Fruit fly (Drosophila melanogaster) whole organism, prepupa: ENCODE measurements around the gene sick.

ENCODE experiments used
- CG10631 ChIP-seq: fragments of 200-800 bp; sonication (Bioruptor generic); optimal IDR thresholded peaks from 2 replicates; lab custom pipeline; 2016; ENCODE audit warnings: missing biosample characterization, missing genetic modification characterization
- CG10669 ChIP-seq: fragments of 200-800 bp; sonication (Bioruptor generic); optimal IDR thresholded peaks from 3 replicates; lab custom pipeline; 2018; ENCODE audit warnings: missing biosample characterization, mild to moderate bottlenecking, missing genetic modification characterization, moderate library complexity
- CG1621 ChIP-seq: fragments of 200-800 bp; sonication (Bioruptor generic); optimal IDR thresholded peaks from 3 replicates; lab custom pipeline; 2018; ENCODE audit warnings: missing biosample characterization, mild to moderate bottlenecking, missing genetic modification characterization
- CG16779 ChIP-seq: fragments of 200-800 bp; sonication (Bioruptor generic); optimal IDR thresholded peaks from 3 replicates; lab custom pipeline; 2017; ENCODE audit warnings: missing biosample characterization, mild to moderate bottlenecking, missing genetic modification characterization
- CG3032 ChIP-seq: fragments of 200-800 bp; optimal IDR thresholded peaks from 2 replicates; lab custom pipeline; 2019; ENCODE audit warnings: missing biosample characterization, mild to moderate bottlenecking, missing genetic modification characterization, moderate library complexity
- CG31627 ChIP-seq: fragments of 200-800 bp; sonication (Bioruptor generic); optimal IDR thresholded peaks from 3 replicates; lab custom pipeline; 2016; ENCODE audit warnings: missing biosample characterization, missing genetic modification characterization
- CG32006 ChIP-seq: fragments of 200-800 bp; sonication (Bioruptor generic); optimal IDR thresholded peaks from 3 replicates; lab custom pipeline; 2017; ENCODE audit warnings: missing biosample characterization, mild to moderate bottlenecking, missing genetic modification characterization
- CG34406 ChIP-seq: fragments of 200-800 bp; sonication (Bioruptor generic); optimal IDR thresholded peaks from 3 replicates; lab custom pipeline; 2016; ENCODE audit warnings: missing biosample characterization, missing genetic modification characterization
- CG3919 ChIP-seq: fragments of 200-800 bp; sonication (Bioruptor generic); optimal IDR thresholded peaks from 3 replicates; lab custom pipeline; 2016; ENCODE audit warnings: missing biosample characterization, missing genetic modification characterization
- CG6163 ChIP-seq: fragments of 200-800 bp; sonication (Bioruptor generic); IDR thresholded peaks from 3 replicates; pipeline ENCODE4 v1.3.6; 2022; ENCODE audit warnings: missing biosample characterization, missing genetic modification characterization
- CG6792 ChIP-seq: fragments of 200-800 bp; sonication (Bioruptor generic); optimal IDR thresholded peaks from 3 replicates; lab custom pipeline; 2016; ENCODE audit warnings: missing biosample characterization, missing genetic modification characterization
- CG6808 ChIP-seq: fragments of 200-800 bp; sonication (Bioruptor generic); optimal IDR thresholded peaks from 3 replicates; lab custom pipeline; 2017; ENCODE audit warnings: missing biosample characterization, missing genetic modification characterization, mild to moderate bottlenecking, moderate library complexity, missing genetic modification reagents
- CG6854 ChIP-seq: fragments of 200-800 bp; sonication (Bioruptor generic); optimal IDR thresholded peaks from 2 replicates; lab custom pipeline; 2017; ENCODE audit warnings: missing biosample characterization, mild to moderate bottlenecking, missing genetic modification characterization
- CG8119 ChIP-seq: fragments of 200-800 bp; sonication (Bioruptor generic); IDR thresholded peaks from 3 replicates; pipeline ENCODE4 v1.3.6; 2022; ENCODE audit warnings: missing biosample characterization, missing genetic modification characterization
- CG8319 ChIP-seq: fragments of 200-800 bp; sonication (Bioruptor generic); optimal IDR thresholded peaks from 3 replicates; lab custom pipeline; 2016; ENCODE audit warnings: missing biosample characterization, missing genetic modification characterization
- CG8632 ChIP-seq: fragments of 200-800 bp; sonication (Bioruptor generic); optimal IDR thresholded peaks from 3 replicates; lab custom pipeline; 2016; ENCODE audit warnings: missing biosample characterization, missing genetic modification characterization
- CG9139 ChIP-seq: fragments of 200-800 bp; sonication (Bioruptor generic); optimal IDR thresholded peaks from 3 replicates; lab custom pipeline; 2017; ENCODE audit warnings: missing biosample characterization, mild to moderate bottlenecking, missing genetic modification characterization
- Eip75B ChIP-seq: fragments of 200-800 bp; sonication (Bioruptor generic); optimal IDR thresholded peaks from 3 replicates; lab custom pipeline; 2016; ENCODE audit warnings: missing biosample characterization, missing genetic modification characterization
- Eip78C ChIP-seq: fragments of 200-800 bp; sonication (Bioruptor generic); peaks from one replicate; lab custom pipeline; 2016; ENCODE audit warnings: missing biosample characterization, missing genetic modification characterization
- Eip93F ChIP-seq: fragments of 200-800 bp; sonication (Bioruptor generic); optimal IDR thresholded peaks from 2 replicates; lab custom pipeline; 2016; ENCODE audit warnings: missing biosample characterization, mild to moderate bottlenecking, missing genetic modification characterization
- Ets21C ChIP-seq: fragments of 200-800 bp; sonication (Bioruptor generic); optimal IDR thresholded peaks from 3 replicates; lab custom pipeline; 2016; ENCODE audit warnings: missing biosample characterization, missing genetic modification characterization
- Ets96B ChIP-seq: fragments of 200-800 bp; optimal IDR thresholded peaks from 2 replicates; lab custom pipeline; 2019; ENCODE audit warnings: missing biosample characterization, mild to moderate bottlenecking, missing genetic modification characterization, moderate library complexity
- Gug ChIP-seq: fragments of 200-800 bp; sonication (Bioruptor generic); IDR thresholded peaks from 2 replicates; pipeline ENCODE4 v1.3.6; 2022; ENCODE audit warnings: missing biosample characterization, missing genetic modification characterization
- Hr38 ChIP-seq: sonication (Bioruptor generic); optimal IDR thresholded peaks from 2 replicates; lab custom pipeline; 2016; ENCODE audit warnings: missing biosample characterization, missing genetic modification characterization
- Hr39 ChIP-seq: fragments of 200-800 bp; sonication (Bioruptor generic); optimal IDR thresholded peaks from 2 replicates; lab custom pipeline; 2016; ENCODE audit warnings: missing biosample characterization, missing genetic modification characterization
- Hr4 ChIP-seq: fragments of 200-800 bp; sonication (Bioruptor generic); optimal IDR thresholded peaks from 3 replicates; lab custom pipeline; 2016; ENCODE audit warnings: missing biosample characterization, missing genetic modification characterization
- Lpt ChIP-seq: fragments of 200-800 bp; sonication (Bioruptor generic); optimal IDR thresholded peaks from 3 replicates; lab custom pipeline; 2016; ENCODE audit warnings: missing biosample characterization, missing genetic modification characterization
- Met ChIP-seq: fragments of 200-800 bp; sonication (Bioruptor generic); optimal IDR thresholded peaks from 3 replicates; lab custom pipeline; 2016; ENCODE audit warnings: missing biosample characterization, missing genetic modification characterization
- OdsH ChIP-seq: fragments of 200-800 bp; sonication (Bioruptor generic); optimal IDR thresholded peaks from 3 replicates; lab custom pipeline; 2016; ENCODE audit warnings: missing biosample characterization, missing genetic modification characterization
- Sox102F ChIP-seq: fragments of 200-800 bp; sonication (Bioruptor generic); optimal IDR thresholded peaks from 2 replicates; lab custom pipeline; 2016; ENCODE audit warnings: missing biosample characterization, mild to moderate bottlenecking, missing genetic modification characterization
- Sox14 ChIP-seq: fragments of 200-800 bp; sonication (Bioruptor generic); optimal IDR thresholded peaks from 3 replicates; lab custom pipeline; 2016; ENCODE audit warnings: missing biosample characterization, missing genetic modification characterization
- Sox15 ChIP-seq: fragments of 200-800 bp; sonication (Bioruptor generic); optimal IDR thresholded peaks from 3 replicates; lab custom pipeline; 2016; ENCODE audit warnings: missing biosample characterization, missing genetic modification characterization
- achi ChIP-seq: fragments of 200-800 bp; sonication (Bioruptor generic); optimal IDR thresholded peaks from 3 replicates; lab custom pipeline; 2016; ENCODE audit warnings: missing biosample characterization, missing genetic modification characterization
- acj6 ChIP-seq: fragments of 200-800 bp; sonication (Bioruptor generic); optimal IDR thresholded peaks from 3 replicates; lab custom pipeline; 2016; ENCODE audit warnings: missing biosample characterization, missing genetic modification characterization
- cyc ChIP-seq: fragments of 200-800 bp; sonication (Bioruptor generic); optimal IDR thresholded peaks from 3 replicates; lab custom pipeline; 2016; ENCODE audit warnings: missing biosample characterization, missing genetic modification characterization
- dac ChIP-seq: fragments of 200-800 bp; sonication (Bioruptor generic); optimal IDR thresholded peaks from 2 replicates; lab custom pipeline; 2017; ENCODE audit warnings: missing biosample characterization, mild to moderate bottlenecking, missing genetic modification characterization
- dsx ChIP-seq: fragments of 200-800 bp; optimal IDR thresholded peaks from 3 replicates; lab custom pipeline; 2019; ENCODE audit warnings: missing biosample characterization, mild to moderate bottlenecking, missing genetic modification characterization, moderate library complexity; ENCODE audit not compliant: poor library complexity, severe bottlenecking
- eg ChIP-seq: fragments of 200-800 bp; sonication (Bioruptor generic); IDR thresholded peaks from 3 replicates; pipeline ENCODE4 v1.3.6; 2022; ENCODE audit warnings: missing biosample characterization, missing genetic modification characterization
- esn ChIP-seq: fragments of 200-800 bp; sonication (Bioruptor generic); optimal IDR thresholded peaks from 2 replicates; lab custom pipeline; 2016; ENCODE audit warnings: missing biosample characterization, mild to moderate bottlenecking, missing genetic modification characterization, moderate library complexity
- fkh ChIP-seq: fragments of 200-800 bp; sonication (Bioruptor generic); optimal IDR thresholded peaks from 3 replicates; lab custom pipeline; 2017; ENCODE audit warnings: missing biosample characterization, mild to moderate bottlenecking, missing genetic modification characterization, moderate library complexity
- lz ChIP-seq: fragments of 200-800 bp; sonication (Bioruptor generic); optimal IDR thresholded peaks from 3 replicates; lab custom pipeline; 2016; ENCODE audit warnings: missing biosample characterization, missing genetic modification characterization
- net ChIP-seq: fragments of 200-800 bp; sonication (Bioruptor generic); optimal IDR thresholded peaks from 3 replicates; lab custom pipeline; 2016; ENCODE audit warnings: missing biosample characterization, missing genetic modification characterization
- pdm3 ChIP-seq: fragments of 200-800 bp; sonication (Bioruptor generic); optimal IDR thresholded peaks from 3 replicates; lab custom pipeline; 2016; ENCODE audit warnings: missing biosample characterization, missing genetic modification characterization
- salr ChIP-seq, 2 experiments: fragments of 200-800 bp; sonication (Bioruptor generic); optimal IDR thresholded peaks; 3 replicates each; lab custom pipeline; 2016 to 2018; ENCODE audit warnings: missing biosample characterization in 2 of 2, missing genetic modification characterization in 2 of 2, mild to moderate bottlenecking in 1 of 2
- spab ChIP-seq: fragments of 200-800 bp; sonication (Bioruptor generic); optimal IDR thresholded peaks from 2 replicates; lab custom pipeline; 2017; ENCODE audit warnings: missing biosample characterization, mild to moderate bottlenecking, missing genetic modification characterization, missing genetic modification reagents
- ss ChIP-seq, 2 experiments: fragments of 200-800 bp; sonication (Bioruptor generic); optimal IDR thresholded peaks; 2 replicates in 1 of 2; 3 replicates in 1 of 2; lab custom pipeline; 2017 to 2018; ENCODE audit warnings: mild to moderate bottlenecking in 2 of 2, missing biosample characterization in 2 of 2, missing genetic modification characterization in 2 of 2, moderate library complexity in 1 of 2
- svp ChIP-seq: fragments of 200-800 bp; sonication (Bioruptor generic); peaks from one replicate; lab custom pipeline; 2016; ENCODE audit warnings: missing biosample characterization, missing genetic modification characterization
- topi ChIP-seq: fragments of 200-800 bp; sonication (Bioruptor generic); optimal IDR thresholded peaks from 3 replicates; lab custom pipeline; 2016; ENCODE audit warnings: missing biosample characterization, missing genetic modification characterization
- vri ChIP-seq: fragments of 200-800 bp; sonication (Bioruptor generic); optimal IDR thresholded peaks from 3 replicates; lab custom pipeline; 2016; ENCODE audit warnings: missing biosample characterization, mild to moderate bottlenecking, missing genetic modification characterization

The sick gene

dm6 chr2L:19932523-19932922 lies 136.4 kb downstream of the sick start:
- TF ChIP-seq Eip78C (GFP tag; lab: Kevin White, UChicago) (no peak), CG3032 (no peak), CG6854 (GFP tag; lab: Kevin White, UChicago) (no peak), dac (no peak), CG10669 (GFP tag; lab: Kevin White, UChicago) (no peak), vri (no peak), Lpt (no peak)

- TF ChIP-seq Sox15 (GFP tag; lab: Kevin White, UChicago) (no peak), Hr39 (GFP tag; lab: Kevin White, UChicago) (no peak), topi (GFP tag; lab: Kevin White, UChicago) (no peak), dsx (GFP tag; lab: Kevin White, UChicago) (peak; percentile 44), spab (GFP tag; lab: Kevin White, UChicago) (no peak), fkh (GFP tag; lab: Kevin White, UChicago) (peak; percentile 80), OdsH (GFP tag; lab: Kevin White, UChicago) (no peak), Gug (GFP tag; lab: Robert Waterston, UW) (no peak), CG6163 (GFP tag; lab: Robert Waterston, UW) (peak; percentile 66; the same call in 2 of the 3 replicates), Lpt (no peak), CG32006 (no peak), svp (GFP tag; lab: Kevin White, UChicago) (peak; percentile 89), lz (GFP tag; lab: Kevin White, UChicago) (no peak), CG9139 (GFP tag; lab: Kevin White, UChicago) (peak; percentile 46), CG3919 (GFP tag; lab: Kevin White, UChicago) (peak; percentile 8), CG31627 (no peak), Met (GFP tag; lab: Kevin White, UChicago) (no peak), acj6 (GFP tag; lab: Kevin White, UChicago) (no peak), CG34406 (GFP tag; lab: Kevin White, UChicago) (peak; percentile 8), vri (peak; percentile 45), cyc (GFP tag; lab: Kevin White, UChicago) (no peak), Eip93F (no peak), CG6808 (GFP tag; lab: Kevin White, UChicago) (peak; percentile 18), CG3032 (peak; percentile 88), Ets21C (GFP tag; lab: Kevin White, UChicago) (no peak), CG16779 (tag; lab: Kevin White, UChicago) (peak; percentile 24), eg (peak; percentile 61; the same call in 1 of the 3 replicates), CG6854 (GFP tag; lab: Kevin White, UChicago) (peak; percentile 64), Eip75B (GFP tag; lab: Kevin White, UChicago) (no peak), Sox102F (GFP tag; lab: Kevin White, UChicago) (no peak), CG8319 (GFP tag; lab: Kevin White, UChicago) (no peak), CG8119 (no peak), CG10631 (GFP tag; lab: Kevin White, UChicago) (no peak), Sox14 (GFP tag; lab: Kevin White, UChicago) (peak; percentile 3), ss (GFP tag; optimal IDR thresholded peaks at IDR 0.05; lab: Kevin White, UChicago) (peak; percentile 48 to 74), CG8632 (GFP tag; lab: Kevin White, UChicago) (no peak), salr (GFP tag; optimal IDR thresholded peaks at IDR 0.05; lab: Kevin White, UChicago) (no peak), Hr38 (GFP tag; lab: Kevin White, UChicago) (no peak), CG1621 (tag; lab: Kevin White, UChicago) (peak; percentile 62), pdm3 (GFP tag; lab: Kevin White, UChicago) (no peak), achi (GFP tag; lab: Kevin White, UChicago) (peak; percentile 17), Ets96B (peak; percentile 19), net (peak; percentile 38), Eip78C (GFP tag; lab: Kevin White, UChicago) (peak; percentile 59), esn (GFP tag; lab: Kevin White, UChicago) (no peak), CG6792 (no peak), Hr4 (no peak)
Measured at dm6 chr2L:19935085-19935846, 139.1 kb downstream of the sick start.
